Worm (Caenorhabditis elegans): Measurements from ENCODE around the gene enri-2.

- TF ChIP-seq blmp-1 (tag; optimal IDR thresholded peaks at IDR 0.05) (no peak), fkh-10 (GFP tag; optimal IDR thresholded peaks at IDR 0.05) (no peak), ztf-11 (tag; optimal IDR thresholded peaks at IDR 0.05) (no peak), ama-1 (optimal IDR thresholded peaks at IDR 0.05) (no peak), dsc-1 (tag; optimal IDR thresholded peaks at IDR 0.05) (no peak), nhr-28 (tag; optimal IDR thresholded peaks at IDR 0.05) (no peak), tbx-2 (tag; optimal IDR thresholded peaks at IDR 0.05) (no peak), aly-2 (tag; optimal IDR thresholded peaks at IDR 0.05) (no peak), egl-13 (tag; optimal IDR thresholded peaks at IDR 0.05) (no peak), nhr-71 (tag; optimal IDR thresholded peaks at IDR 0.05) (no peak), fkh-4 (tag; optimal IDR thresholded peaks at IDR 0.05; ENCODE audit: borderline replicate concordance) (no peak)
These were observed 29.1 kb upstream of the enri-2 start, which contains the start of gene D1025.10 for ce11 chrX:14516560-14516959.

Measured in whole organism, L1 larva.